Fruit fly (Drosophila melanogaster) whole organism, pupa: Measurements from ENCODE around the gene Lcp65Ab2.

Source experiments
- CG10348 ChIP-seq: fragments of 200-800 bp; sonication (Bioruptor generic); IDR thresholded peaks from 2 replicates; pipeline ENCODE4 v1.3.6; 2022; ENCODE audit warnings: missing biosample characterization, missing genetic modification characterization
- CG12605 ChIP-seq: fragments of 200-800 bp; sonication (Bioruptor generic); IDR thresholded peaks from 2 replicates; pipeline ENCODE4 v1.3.6; 2022; ENCODE audit warnings: missing biosample characterization, missing genetic modification characterization
- CG13204 ChIP-seq: fragments of 200-800 bp; sonication (Bioruptor generic); optimal IDR thresholded peaks from 2 replicates; lab custom pipeline; 2018; ENCODE audit warnings: missing biosample characterization, mild to moderate bottlenecking, missing genetic modification characterization, moderate library complexity
- CG14655 ChIP-seq: fragments of 200-800 bp; sonication (Bioruptor generic); optimal IDR thresholded peaks from 3 replicates; lab custom pipeline; 2017; ENCODE audit warnings: mild to moderate bottlenecking, missing biosample characterization, missing genetic modification reagents, missing genetic modification characterization
- CG15710 ChIP-seq: fragments of 200-800 bp; sonication (Bioruptor generic); optimal IDR thresholded peaks from 2 replicates; lab custom pipeline; 2018; ENCODE audit warnings: missing biosample characterization, mild to moderate bottlenecking, missing genetic modification characterization, moderate library complexity
- CG17806 ChIP-seq: fragments of 200-800 bp; sonication (Bioruptor generic); optimal IDR thresholded peaks from 2 replicates; lab custom pipeline; 2018; ENCODE audit warnings: missing biosample characterization, mild to moderate bottlenecking, missing genetic modification characterization, moderate library complexity
- CG32121 ChIP-seq: fragments of 200-800 bp; sonication (Bioruptor generic); IDR thresholded peaks from 2 replicates; pipeline ENCODE4 v1.3.6; 2022; ENCODE audit warnings: missing biosample characterization, missing genetic modification characterization
- CG34367 ChIP-seq: fragments of 200-800 bp; sonication (Bioruptor generic); optimal IDR thresholded peaks from 2 replicates; lab custom pipeline; 2018; ENCODE audit warnings: missing biosample characterization, mild to moderate bottlenecking, missing genetic modification characterization
- CG4496 ChIP-seq: fragments of 200-800 bp; sonication (Bioruptor generic); IDR thresholded peaks from 3 replicates; pipeline ENCODE4 v1.3.6; 2022; ENCODE audit warnings: missing biosample characterization, missing genetic modification characterization
- CG8159 ChIP-seq: fragments of 200-800 bp; sonication (Bioruptor generic); optimal IDR thresholded peaks from 3 replicates; lab custom pipeline; 2018; ENCODE audit warnings: missing biosample characterization, mild to moderate bottlenecking, missing genetic modification characterization, moderate library complexity
- CG8301 ChIP-seq: fragments of 200-800 bp; sonication (Bioruptor generic); optimal IDR thresholded peaks from 2 replicates; lab custom pipeline; 2018; ENCODE audit warnings: missing biosample characterization, mild to moderate bottlenecking, missing genetic modification characterization
- CG9948 ChIP-seq: fragments of 200-800 bp; sonication (Bioruptor generic); optimal IDR thresholded peaks from 2 replicates; lab custom pipeline; 2018; ENCODE audit warnings: missing biosample characterization, mild to moderate bottlenecking, missing genetic modification characterization, moderate library complexity
- D1 ChIP-seq: fragments of 200-800 bp; sonication (Bioruptor generic); optimal IDR thresholded peaks from 2 replicates; lab custom pipeline; 2018; ENCODE audit warnings: missing biosample characterization, mild to moderate bottlenecking, missing genetic modification characterization, moderate library complexity
- EcR ChIP-seq: fragments of 200-800 bp; sonication (Bioruptor generic); optimal IDR thresholded peaks from 3 replicates; lab custom pipeline; 2019; ENCODE audit warnings: missing biosample characterization, missing genetic modification characterization, mild to moderate bottlenecking, moderate library complexity, missing genetic modification reagents
- Ets98B ChIP-seq: fragments of 200-800 bp; sonication (Bioruptor generic); IDR thresholded peaks from 2 replicates; pipeline ENCODE4 v1.3.6; 2022; ENCODE audit warnings: missing biosample characterization, missing genetic modification characterization
- Pif1A ChIP-seq: fragments of 200-800 bp; sonication (Bioruptor generic); optimal IDR thresholded peaks from 3 replicates; lab custom pipeline; 2016; ENCODE audit warnings: missing biosample characterization, missing genetic modification characterization
- Pif1B ChIP-seq: fragments of 200-800 bp; sonication (Bioruptor generic); optimal IDR thresholded peaks from 3 replicates; lab custom pipeline; 2016; ENCODE audit warnings: missing biosample characterization, missing genetic modification characterization
- Snoo ChIP-seq: fragments of 200-800 bp; sonication (Bioruptor generic); optimal IDR thresholded peaks from 3 replicates; lab custom pipeline; 2017; ENCODE audit warnings: missing biosample characterization, mild to moderate bottlenecking, missing genetic modification characterization, inconsistent platforms
- fd96Ca ChIP-seq: fragments of 200-800 bp; sonication (Bioruptor generic); IDR thresholded peaks from 3 replicates; pipeline ENCODE4 v1.3.6; 2022; ENCODE audit warnings: missing biosample characterization, missing genetic modification characterization
- gl ChIP-seq: fragments of 200-800 bp; sonication (Bioruptor generic); optimal IDR thresholded peaks from 2 replicates; lab custom pipeline; 2018; ENCODE audit warnings: missing biosample characterization, mild to moderate bottlenecking, missing genetic modification characterization
- rn ChIP-seq: fragments of 200-800 bp; sonication (Bioruptor generic); IDR thresholded peaks from 2 replicates; pipeline ENCODE4 v1.3.6; 2022; ENCODE audit warnings: missing biosample characterization, missing genetic modification characterization

Lcp65Ab2 gene

DNA sequence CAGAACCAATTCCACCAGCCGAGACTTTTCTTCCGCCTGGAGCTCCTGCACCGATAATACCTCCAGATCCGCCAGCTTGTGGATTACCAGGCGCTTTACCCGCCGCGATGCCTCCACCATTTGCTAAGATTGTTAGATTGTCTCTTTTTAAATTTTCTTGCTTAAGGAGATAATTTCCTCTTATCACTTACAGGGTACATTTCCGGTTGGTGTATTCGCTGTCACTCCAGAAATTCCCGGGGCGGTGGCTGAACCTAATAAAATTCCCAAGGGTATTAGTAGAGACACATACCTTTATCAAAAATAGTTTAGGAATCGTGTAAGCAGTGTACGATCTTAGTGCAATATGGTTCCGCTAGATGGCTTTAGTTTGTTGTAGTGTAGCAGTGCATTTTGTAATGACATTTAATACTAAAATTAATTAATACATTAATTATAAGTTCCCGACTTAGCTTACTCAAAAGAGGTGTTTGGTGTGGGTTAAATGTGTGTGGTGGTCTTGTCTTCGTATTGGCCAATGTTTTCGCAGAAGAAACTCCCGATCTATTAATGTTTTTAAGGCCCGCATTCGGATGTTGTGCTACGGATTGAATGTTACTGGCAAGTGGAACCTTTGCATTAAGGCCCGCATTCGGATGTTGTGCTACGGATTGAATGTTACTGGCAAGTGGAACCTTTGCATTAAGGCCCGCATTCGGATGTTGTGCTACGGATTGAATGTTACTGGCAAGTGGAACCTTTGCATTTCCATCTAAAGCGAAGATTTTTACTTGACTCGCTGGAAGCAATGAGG lies 21.7 kb upstream of the Lcp65Ab2 start:
- peak; percentile 15 for TF ChIP-seq Pif1A (GFP tag; lab: Kevin White, UChicago)
- no peak for TF ChIP-seq Snoo (tag; lab: Kevin White, UChicago)
- peak; percentile 25; the same call in 1 of the 2 replicates for TF ChIP-seq rn (GFP tag; lab: Robert Waterston, UW)

DNA sequence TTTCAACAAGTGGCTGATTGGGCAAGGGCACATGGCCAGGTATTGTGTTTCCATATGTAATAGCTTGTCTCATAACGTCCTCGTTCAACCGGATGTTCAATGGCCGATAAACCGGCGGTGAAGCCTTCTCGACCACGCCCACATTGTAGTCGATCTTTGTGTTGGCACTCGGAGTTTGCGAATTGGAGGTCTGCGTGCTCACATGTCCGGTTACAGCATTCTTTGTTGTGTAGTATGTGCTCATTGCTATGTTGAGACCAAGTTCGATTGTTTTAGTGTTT lies 21.1 kb upstream of the Lcp65Ab2 start:
- TF ChIP-seq Pif1B (GFP tag; lab: Kevin White, UChicago) (no peak), CG12605 (GFP tag; lab: Robert Waterston, UW) (no peak)

DNA sequence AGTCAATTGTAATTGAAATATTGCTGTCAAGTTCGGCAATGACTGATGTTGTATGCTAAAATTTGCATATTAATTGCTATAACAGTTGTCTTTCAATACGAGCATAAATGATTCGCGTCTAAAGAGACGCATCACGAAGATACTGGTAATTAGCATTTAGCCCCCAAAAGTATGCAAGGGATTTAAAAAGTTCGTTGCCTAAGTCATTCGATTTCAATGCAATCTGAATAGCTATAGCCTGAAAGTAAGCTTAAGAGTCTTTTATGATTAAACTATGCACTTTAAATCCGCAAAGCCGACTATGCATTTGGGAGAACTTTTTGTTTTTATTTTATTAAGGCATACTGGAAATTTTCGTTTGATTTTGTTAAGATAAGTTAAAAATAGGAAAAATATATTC lies 16.9 kb upstream of the Lcp65Ab2 start:
- no peak for TF ChIP-seq EcR (GFP tag; lab: Kevin White, UChicago)
- TF ChIP-seq D1 (tag; lab: Kevin White, UChicago): peak; percentile 20

DNA sequence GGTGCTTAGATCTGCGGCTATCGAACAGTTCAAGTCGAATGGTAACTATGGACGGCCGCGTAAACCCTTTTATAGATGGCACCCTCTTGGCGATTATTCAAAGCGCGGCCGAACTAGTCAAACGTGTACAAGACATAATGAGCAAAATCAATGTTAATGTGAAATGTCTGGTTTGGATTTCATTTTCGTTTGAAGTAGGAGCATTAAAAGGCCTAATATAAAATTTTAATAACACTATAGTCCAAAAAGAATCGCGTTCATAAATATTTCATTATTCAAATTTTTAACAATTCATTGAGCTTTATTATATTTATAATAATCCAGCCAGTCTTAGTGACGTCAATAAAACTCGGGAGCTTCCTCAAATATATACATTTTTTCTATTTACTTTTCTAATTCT lies 15.5 kb upstream of the Lcp65Ab2 start, which contains the start of gene Lcp65Ag3:
Gene Lcp65Ag3, minus strand, starts transcription at position 46 of the 400 bp plus-strand sequence.
- TF ChIP-seq CG17806 (no peak), CG8159 (tag; lab: Kevin White, UChicago) (no peak), CG10348 (GFP tag; lab: Robert Waterston, UW) (no peak), Pif1B (GFP tag; lab: Kevin White, UChicago) (no peak), CG15710 (tag; lab: Kevin White, UChicago) (no peak)

DNA sequence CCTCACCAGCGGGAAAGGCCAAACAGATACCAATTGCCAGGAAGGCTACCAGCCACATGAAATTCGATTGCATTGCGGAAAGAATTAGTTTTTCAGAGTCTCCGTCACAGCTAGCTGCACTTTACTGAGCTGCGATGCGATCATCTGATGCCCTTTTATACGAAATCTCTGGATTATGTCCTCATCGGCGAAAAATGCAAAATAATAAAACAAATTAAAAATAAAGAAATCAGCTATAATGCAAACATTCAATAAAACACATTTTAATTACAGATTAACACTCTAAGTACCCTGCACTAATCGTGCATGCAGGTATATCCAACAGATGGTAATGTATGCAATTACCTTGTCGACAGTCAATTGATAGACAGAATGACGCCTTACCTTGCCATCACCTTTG lies 14.5 kb upstream of the Lcp65Ab2 start, which contains the start of gene Cpr65Au:
Gene Cpr65Au, minus strand, starts transcription at position 101 of the 400 bp plus-strand sequence.
- TF ChIP-seq CG8301 (tag; lab: Kevin White, UChicago) (no peak), rn (GFP tag; lab: Robert Waterston, UW) (0 out of 2 replicates have a peak, but pooled peaks have one; percentile 9)

DNA sequence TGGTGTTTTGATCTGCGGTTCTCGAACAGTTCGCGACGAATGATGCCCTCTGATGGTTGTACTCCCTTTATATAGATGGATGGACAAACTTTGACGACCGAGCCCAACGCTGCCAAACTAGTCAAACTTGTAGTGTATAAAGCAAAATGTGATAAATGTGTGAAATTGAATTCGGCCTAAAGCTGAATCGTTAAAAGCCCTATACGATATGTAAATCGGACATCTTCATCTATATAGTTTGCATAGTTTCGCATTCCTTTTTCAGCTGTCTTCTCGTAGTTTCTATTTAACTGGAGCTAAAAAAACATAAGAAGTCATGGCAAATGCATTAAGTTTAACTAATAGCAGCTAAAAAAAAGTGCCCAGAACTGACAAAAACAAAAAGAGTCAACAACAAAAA lies 12.9 kb upstream of the Lcp65Ab2 start, which contains the start of gene Lcp65Ag2:
Gene Lcp65Ag2, minus strand, starts transcription at position 48 of the 400 bp plus-strand sequence.
- no peak for TF ChIP-seq Snoo (tag; lab: Kevin White, UChicago)
- TF ChIP-seq CG12605 (GFP tag; lab: Robert Waterston, UW): no peak
- no peak for TF ChIP-seq CG8159 (tag; lab: Kevin White, UChicago)
- TF ChIP-seq gl (tag; lab: Kevin White, UChicago): no peak
- TF ChIP-seq CG32121 (GFP tag; lab: Robert Waterston, UW): no peak
- TF ChIP-seq fd96Ca (GFP tag; lab: Robert Waterston, UW): no peak
- TF ChIP-seq D1 (tag; lab: Kevin White, UChicago): no peak
- TF ChIP-seq CG8301 (tag; lab: Kevin White, UChicago): no peak
- no peak for TF ChIP-seq EcR (GFP tag; lab: Kevin White, UChicago)
- no peak for TF ChIP-seq CG34367 (tag; lab: Kevin White, UChicago)
- no peak for TF ChIP-seq rn (GFP tag; lab: Robert Waterston, UW)

DNA sequence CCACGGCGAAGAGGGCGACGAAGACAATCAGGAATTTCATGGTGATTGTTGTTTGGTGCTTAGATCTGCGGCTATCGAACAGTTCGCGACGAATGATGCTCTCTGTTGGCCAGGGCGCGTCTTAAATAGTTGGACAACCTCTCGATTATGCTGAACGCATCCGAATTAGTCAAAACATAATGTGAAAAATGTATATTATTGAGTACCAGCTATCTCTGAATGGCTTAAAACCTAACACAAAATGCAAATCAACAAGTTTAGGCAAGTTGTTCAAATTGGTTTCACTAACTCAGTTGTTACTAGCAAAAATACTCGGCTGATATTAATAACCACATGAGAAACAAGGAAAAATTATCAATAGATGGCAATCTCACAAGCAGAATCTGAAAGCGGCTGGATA lies 11.3 kb upstream of the Lcp65Ab2 start, which contains the start of gene Lcp65Ag1:
Gene Lcp65Ag1, minus strand, starts transcription at position 101 of the 400 bp plus-strand sequence.
- TF ChIP-seq EcR (GFP tag; lab: Kevin White, UChicago): no peak
- TF ChIP-seq CG14655 (GFP tag; lab: Kevin White, UChicago): no peak
- TF ChIP-seq gl (tag; lab: Kevin White, UChicago): no peak
- no peak for TF ChIP-seq CG10348 (GFP tag; lab: Robert Waterston, UW)
- TF ChIP-seq rn (GFP tag; lab: Robert Waterston, UW): no peak
- TF ChIP-seq, all 21 proteins: peak for 0

DNA sequence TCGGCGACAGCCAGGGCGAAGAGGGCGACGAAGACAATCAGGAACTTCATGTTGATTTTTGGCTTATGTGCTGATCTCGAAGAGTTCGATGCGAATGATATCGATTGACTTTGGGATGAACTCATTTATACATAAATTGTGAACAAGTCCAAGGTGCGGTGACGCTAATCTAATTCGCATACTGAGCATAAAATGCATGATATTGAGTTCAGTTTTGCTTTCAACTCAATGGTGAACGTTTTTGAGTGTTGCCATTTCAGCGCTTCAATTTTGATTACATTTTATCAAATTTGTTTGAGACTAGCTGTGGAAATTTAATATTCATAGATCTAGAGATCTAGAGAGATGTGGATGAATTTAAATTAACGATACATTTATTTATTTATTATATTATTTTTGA lies 9.8 kb upstream of the Lcp65Ab2 start, which contains the start of gene Lcp65Af:
Gene Lcp65Af, minus strand, starts transcription at position 101 of the 400 bp plus-strand sequence.
- TF ChIP-seq gl (tag; lab: Kevin White, UChicago): no peak
- TF ChIP-seq Pif1B (GFP tag; lab: Kevin White, UChicago): no peak
- no peak for TF ChIP-seq CG13204 (GFP tag; lab: Kevin White, UChicago)
- no peak for TF ChIP-seq CG32121 (GFP tag; lab: Robert Waterston, UW)
- no peak for TF ChIP-seq Pif1A (GFP tag; lab: Kevin White, UChicago)
- TF ChIP-seq fd96Ca (GFP tag; lab: Robert Waterston, UW): no peak
- TF ChIP-seq, all 21 proteins: peak for 0

DNA sequence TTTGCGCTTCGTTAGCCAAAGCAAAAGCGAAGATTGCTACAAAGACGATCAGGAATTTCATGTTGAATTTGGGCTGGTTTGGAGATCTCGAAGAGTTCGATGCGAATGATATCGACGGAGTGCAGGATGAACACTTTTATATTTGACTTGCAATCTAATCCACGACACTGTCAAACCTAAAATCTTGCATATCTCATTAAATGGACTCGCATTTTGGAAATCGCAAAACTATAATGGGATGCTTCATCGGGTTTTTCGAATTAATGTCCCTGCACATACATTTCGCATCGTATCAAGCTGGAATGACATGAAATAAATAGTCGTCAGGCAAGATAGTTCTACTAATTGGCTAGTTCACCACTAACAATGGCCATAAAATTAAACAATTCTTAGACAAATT lies 8.5 kb upstream of the Lcp65Ab2 start, which contains the start of gene Lcp65Ae:
Gene Lcp65Ae, minus strand, starts transcription at position 101 of the 400 bp plus-strand sequence.
- TF ChIP-seq CG14655 (GFP tag; lab: Kevin White, UChicago) (no peak), CG13204 (GFP tag; lab: Kevin White, UChicago) (no peak), rn (GFP tag; lab: Robert Waterston, UW) (no peak), CG8159 (tag; lab: Kevin White, UChicago) (no peak), CG15710 (tag; lab: Kevin White, UChicago) (no peak), CG4496 (no peak), CG8301 (tag; lab: Kevin White, UChicago) (no peak), gl (tag; lab: Kevin White, UChicago) (no peak), CG17806 (no peak), CG10348 (GFP tag; lab: Robert Waterston, UW) (no peak), CG12605 (GFP tag; lab: Robert Waterston, UW) (no peak), EcR (GFP tag; lab: Kevin White, UChicago) (no peak), CG32121 (GFP tag; lab: Robert Waterston, UW) (no peak), D1 (tag; lab: Kevin White, UChicago) (no peak), Ets98B (GFP tag; lab: Robert Waterston, UW) (no peak), CG34367 (tag; lab: Kevin White, UChicago) (no peak), Snoo (tag; lab: Kevin White, UChicago) (no peak), CG9948 (no peak), Pif1A (GFP tag; lab: Kevin White, UChicago) (no peak), fd96Ca (GFP tag; lab: Robert Waterston, UW) (no peak)
